Fruit fly (Drosophila melanogaster) whole organism, embryonic: Measurements from ENCODE around the gene Rh4.

Experiments
- Ada2b ChIP-seq: fragments of 200-800 bp; sonication (Bioruptor generic); IDR thresholded peaks from 2 replicates; pipeline ENCODE4 v1.3.6; 2022; ENCODE audit warnings: missing biosample characterization, missing genetic modification characterization
- CG10267 ChIP-seq: fragments of 200-800 bp; sonication (Bioruptor generic); optimal IDR thresholded peaks from 2 replicates; lab custom pipeline; 2018; ENCODE audit warnings: missing biosample characterization, mild to moderate bottlenecking, missing genetic modification characterization, moderate library complexity
- CG10366 ChIP-seq: fragments of 200-800 bp; sonication (Bioruptor generic); IDR thresholded peaks from 2 replicates; pipeline ENCODE4 v1.3.6; 2022; ENCODE audit warnings: missing biosample characterization, missing genetic modification characterization
- CG1233 ChIP-seq: fragments of 200-800 bp; sonication (Bioruptor generic); optimal IDR thresholded peaks from 4 replicates; lab custom pipeline; 2018; ENCODE audit warnings: missing biosample characterization, mild to moderate bottlenecking, missing genetic modification characterization
- CG14014 ChIP-seq: fragments of 200-800 bp; sonication (Bioruptor generic); IDR thresholded peaks from 2 replicates; pipeline ENCODE4 v1.3.6; 2022; ENCODE audit warnings: missing biosample characterization, missing genetic modification characterization
- CG14441 ChIP-seq: fragments of 200-800 bp; sonication (Bioruptor generic); IDR thresholded peaks from 2 replicates; pipeline ENCODE4 v1.3.6; 2022; ENCODE audit warnings: missing biosample characterization, missing genetic modification characterization
- CG14965 ChIP-seq: fragments of 200-800 bp; sonication (Bioruptor generic); optimal IDR thresholded peaks from 2 replicates; lab custom pipeline; 2016; ENCODE audit warnings: missing biosample characterization, missing genetic modification characterization, borderline replicate concordance
- CG15073 ChIP-seq: fragments of 200-800 bp; sonication (Bioruptor generic); optimal IDR thresholded peaks from 2 replicates; lab custom pipeline; 2016; ENCODE audit warnings: missing biosample characterization, missing genetic modification characterization
- CG1529 ChIP-seq: fragments of 200-800 bp; sonication (Bioruptor generic); optimal IDR thresholded peaks from 3 replicates; lab custom pipeline; 2018; ENCODE audit warnings: missing biosample characterization, missing genetic modification characterization
- CG18599 ChIP-seq: fragments of 200-800 bp; sonication (Bioruptor generic); optimal IDR thresholded peaks from 3 replicates; lab custom pipeline; 2017; ENCODE audit warnings: missing biosample characterization, missing genetic modification characterization, mild to moderate bottlenecking, moderate library complexity, missing genetic modification reagents
- CG2120 ChIP-seq: fragments of 200-800 bp; sonication (Bioruptor generic); optimal IDR thresholded peaks from 3 replicates; lab custom pipeline; 2016; ENCODE audit warnings: missing biosample characterization, missing genetic modification characterization
- CG32772 ChIP-seq: fragments of 200-800 bp; sonication (Bioruptor generic); IDR thresholded peaks from 2 replicates; pipeline ENCODE4 v1.3.6; 2022; ENCODE audit warnings: missing biosample characterization, missing genetic modification characterization
- CG34224 ChIP-seq: fragments of 200-800 bp; sonication (Bioruptor generic); IDR thresholded peaks from 3 replicates; pipeline ENCODE4 v1.3.6; 2022; ENCODE audit warnings: missing biosample characterization, missing genetic modification characterization; ENCODE audit not compliant: partially characterized antibody
- CG34376 ChIP-seq: fragments of 200-800 bp; sonication (Bioruptor generic); optimal IDR thresholded peaks from 2 replicates; lab custom pipeline; 2018; ENCODE audit warnings: missing biosample characterization, mild to moderate bottlenecking, missing genetic modification characterization
- CG3726 ChIP-seq: fragments of 200-800 bp; sonication (Bioruptor generic); IDR thresholded peaks from 3 replicates; pipeline ENCODE4, ENCODE4 v1.3.6; 2022; ENCODE audit warnings: missing biosample characterization, missing genetic modification characterization
- CG4404 ChIP-seq: fragments of 200-800 bp; sonication (Bioruptor generic); IDR thresholded peaks from 2 replicates; pipeline ENCODE4 v1.3.6; 2022; ENCODE audit warnings: missing biosample characterization, missing genetic modification characterization
- CG6175 ChIP-seq: fragments of 200-800 bp; sonication (Bioruptor generic); IDR thresholded peaks from 3 replicates; pipeline ENCODE4 v1.3.6; 2022; ENCODE audit warnings: missing biosample characterization, missing genetic modification characterization
- D19B ChIP-seq: fragments of 200-800 bp; sonication (Bioruptor generic); optimal IDR thresholded peaks from 2 replicates; lab custom pipeline; 2017; ENCODE audit warnings: missing biosample characterization, mild to moderate bottlenecking, missing genetic modification characterization
- Dll ChIP-seq: fragments of 200-800 bp; sonication (Bioruptor generic); IDR thresholded peaks from 4 replicates; pipeline ENCODE4 v1.3.6; 2022; ENCODE audit warnings: missing biosample characterization, missing genetic modification characterization; ENCODE audit not compliant: partially characterized antibody
- Eip74EF ChIP-seq, 2 experiments: fragments of 200-800 bp in 1 of 2; fragments of >200 bp in 1 of 2; sonication (Bioruptor generic) in 1 of 2; optimal IDR thresholded peaks; 2 replicates each; lab custom pipeline; 2017 to 2019; ENCODE audit warnings: missing biosample characterization in 2 of 2, missing genetic modification characterization in 2 of 2, mild to moderate bottlenecking in 1 of 2, moderate library complexity in 1 of 2
- Hey ChIP-seq: fragments of 200-800 bp; sonication (Bioruptor generic); optimal IDR thresholded peaks from 3 replicates; lab custom pipeline; 2018; ENCODE audit warnings: missing biosample characterization, mild to moderate bottlenecking, missing genetic modification characterization
- Hmr ChIP-seq: fragments of 200-800 bp; sonication (Bioruptor generic); optimal IDR thresholded peaks from 3 replicates; lab custom pipeline; 2017; ENCODE audit warnings: mild to moderate bottlenecking, missing biosample characterization, missing genetic modification reagents, missing genetic modification characterization
- Hr3 ChIP-seq: fragments of 200-800 bp; sonication (Bioruptor generic); optimal IDR thresholded peaks from 3 replicates; lab custom pipeline; 2016; ENCODE audit warnings: missing biosample characterization, missing genetic modification characterization
- Mes4 ChIP-seq: fragments of 200-800 bp; sonication (Bioruptor generic); optimal IDR thresholded peaks from 2 replicates; lab custom pipeline; 2016; ENCODE audit warnings: missing biosample characterization, missing genetic modification characterization
- Mrtf ChIP-seq: fragments of 200-800 bp; sonication (Bioruptor generic); IDR thresholded peaks from 3 replicates; pipeline ENCODE4 v1.3.6; 2022; ENCODE audit warnings: missing biosample characterization, missing genetic modification characterization
- Nf-YC ChIP-seq: fragments of 200-800 bp; optimal IDR thresholded peaks from 3 replicates; lab custom pipeline; 2019; ENCODE audit warnings: missing biosample characterization, mild to moderate bottlenecking, missing genetic modification characterization, moderate library complexity
- Optix ChIP-seq: fragments of 200-800 bp; sonication (Bioruptor generic); IDR thresholded peaks from 3 replicates; pipeline ENCODE4 v1.3.6; 2022; ENCODE audit warnings: missing biosample characterization, missing genetic modification characterization
- Spps ChIP-seq: fragments of 200-800 bp; sonication (Bioruptor generic); optimal IDR thresholded peaks from 2 replicates; lab custom pipeline; 2018; ENCODE audit warnings: missing biosample characterization, mild to moderate bottlenecking, missing genetic modification characterization
- Sry-δ ChIP-seq: fragments of 200-800 bp; sonication (Bioruptor generic); optimal IDR thresholded peaks from 2 replicates; lab custom pipeline; 2016; ENCODE audit warnings: missing biosample characterization, missing genetic modification characterization
- al ChIP-seq: fragments of 200-800 bp; sonication (Bioruptor generic); IDR thresholded peaks from 2 replicates; pipeline ENCODE4 v1.3.6; 2022; ENCODE audit warnings: missing biosample characterization, missing genetic modification characterization
- chn ChIP-seq: fragments of 200-800 bp; sonication (Bioruptor generic); optimal IDR thresholded peaks from 2 replicates; lab custom pipeline; 2016; ENCODE audit warnings: missing biosample characterization, missing genetic modification characterization
- ci ChIP-seq: fragments of 200-800 bp; sonication (Bioruptor generic); IDR thresholded peaks from 3 replicates; pipeline ENCODE4 v1.3.6; 2022; ENCODE audit warnings: missing biosample characterization, missing genetic modification characterization
- crc ChIP-seq: fragments of 200-800 bp; sonication (Bioruptor generic); optimal IDR thresholded peaks from 2 replicates; lab custom pipeline; 2016; ENCODE audit warnings: missing biosample characterization, missing genetic modification characterization
- dmrt11E ChIP-seq: fragments of 200-800 bp; sonication (Bioruptor generic); optimal IDR thresholded peaks from 3 replicates; lab custom pipeline; 2018; ENCODE audit warnings: missing biosample characterization, mild to moderate bottlenecking, missing genetic modification characterization, moderate library complexity
- en ChIP-seq: fragments of 200-800 bp; sonication (Bioruptor generic); optimal IDR thresholded peaks from 2 replicates; lab custom pipeline; 2016; ENCODE audit warnings: missing biosample characterization, missing genetic modification characterization
- fd96Cb ChIP-seq: fragments of 200-800 bp; sonication (Bioruptor generic); optimal IDR thresholded peaks from 2 replicates; lab custom pipeline; 2018; ENCODE audit warnings: missing biosample characterization, mild to moderate bottlenecking, missing genetic modification characterization, moderate library complexity
- jing ChIP-seq: fragments of 200-800 bp; sonication (Bioruptor generic); optimal IDR thresholded peaks from 2 replicates; lab custom pipeline; 2018; ENCODE audit warnings: missing biosample characterization, mild to moderate bottlenecking, missing genetic modification characterization
- lab ChIP-seq: fragments of 200-800 bp; sonication (Bioruptor generic); optimal IDR thresholded peaks from 3 replicates; lab custom pipeline; 2017; ENCODE audit warnings: missing biosample characterization, missing genetic modification characterization, mild to moderate bottlenecking, moderate library complexity, missing genetic modification reagents
- nerfin-2 ChIP-seq: fragments of 200-800 bp; sonication (Bioruptor generic); IDR thresholded peaks from 2 replicates; pipeline ENCODE4 v1.3.6; 2022; ENCODE audit warnings: missing biosample characterization, missing genetic modification characterization; ENCODE audit not compliant: partially characterized antibody
- phol ChIP-seq: fragments of 200-800 bp; sonication (Bioruptor generic); optimal IDR thresholded peaks from 3 replicates; lab custom pipeline; 2018; ENCODE audit warnings: missing biosample characterization, mild to moderate bottlenecking, missing genetic modification characterization, moderate library complexity
- prd ChIP-seq, 3 experiments: fragments of >200 bp in 2 of 3; fragments of 200-800 bp in 1 of 3; sonication (Bioruptor generic) in 1 of 3; optimal IDR thresholded peaks in 2 of 3; IDR thresholded peaks in 1 of 3; 2 replicates in 2 of 3; 3 replicates in 1 of 3; pipeline versions ENCODE4 v1.3.6 to Lab custom; 2017 to 2022; ENCODE audit warnings: missing biosample characterization in 1 of 3, missing genetic modification characterization in 1 of 3
- seq ChIP-seq: fragments of 200-800 bp; sonication (Bioruptor generic); IDR thresholded peaks from 2 replicates; pipeline ENCODE4 v1.3.6; 2022; ENCODE audit warnings: missing biosample characterization, missing genetic modification characterization
- shn ChIP-seq: fragments of 200-800 bp; sonication (Bioruptor generic); optimal IDR thresholded peaks from 3 replicates; lab custom pipeline; 2016; ENCODE audit warnings: missing biosample characterization, missing genetic modification characterization
- sisA ChIP-seq: fragments of 200-800 bp; sonication (Bioruptor generic); IDR thresholded peaks from 2 replicates; pipeline ENCODE4 v1.3.6; 2022; ENCODE audit warnings: missing biosample characterization, missing genetic modification characterization
- sug ChIP-seq: fragments of 200-800 bp; optimal IDR thresholded peaks from 2 replicates; lab custom pipeline; 2019; ENCODE audit warnings: missing biosample characterization, mild to moderate bottlenecking, missing genetic modification characterization, moderate library complexity
- tll ChIP-seq, 2 experiments: fragments of 200-800 bp in 1 of 2; fragments of >200 bp in 1 of 2; sonication (Bioruptor generic) in 1 of 2; optimal IDR thresholded peaks; 2 replicates each; lab custom pipeline; 2017 to 2019; ENCODE audit warnings: missing biosample characterization in 2 of 2, missing genetic modification characterization in 2 of 2, mild to moderate bottlenecking in 1 of 2, moderate library complexity in 1 of 2
- tup ChIP-seq: fragments of 200-800 bp; sonication (Bioruptor generic); optimal IDR thresholded peaks from 2 replicates; lab custom pipeline; 2016; ENCODE audit warnings: missing biosample characterization, mild to moderate bottlenecking, missing genetic modification characterization, moderate library complexity
- yki ChIP-seq: fragments of >200 bp; optimal IDR thresholded peaks from 3 replicates; lab custom pipeline; 2018

Gene Rh4

DNA sequence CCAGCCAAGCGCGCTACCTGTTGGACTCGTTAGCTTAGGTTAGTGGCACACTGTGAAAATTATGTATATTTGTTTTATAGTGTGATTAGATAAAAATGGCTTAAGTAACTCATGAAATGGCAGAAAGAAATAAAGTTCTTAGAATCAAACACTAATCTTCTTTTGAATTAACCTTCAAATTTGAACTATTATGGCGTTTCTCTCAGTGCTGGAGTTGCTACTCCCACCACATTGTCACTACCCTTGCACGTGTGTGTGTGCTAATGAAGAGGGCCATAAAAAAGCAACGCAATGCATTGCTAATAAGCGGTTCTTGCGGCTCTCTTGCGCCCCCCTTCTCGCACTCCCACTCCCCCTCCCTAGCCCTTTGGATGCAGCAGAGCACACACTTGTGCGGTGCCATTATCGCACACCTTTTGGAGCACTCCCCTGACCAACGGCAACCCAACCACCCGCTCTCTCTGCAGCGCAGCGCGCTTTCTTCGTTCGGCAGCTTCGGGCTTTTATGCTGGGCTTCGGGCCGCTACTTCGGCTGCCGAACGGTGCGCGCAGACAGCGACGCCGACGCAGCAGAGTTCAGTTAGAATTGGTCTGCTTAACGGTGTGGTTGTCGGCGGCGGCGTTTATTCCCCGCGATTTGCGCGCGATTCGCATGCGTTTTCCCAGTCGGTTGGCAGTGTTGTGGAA, 28.5 kb upstream of the Rh4 start (continued):
- TF ChIP-seq CG18599 (GFP tag; lab: Kevin White, UChicago), result peak; percentile 82
- peak; percentile 90 for TF ChIP-seq CG14441 (GFP tag; lab: Robert Waterston, UW)
- peak; percentile 88 for TF ChIP-seq Spps (tag; lab: Kevin White, UChicago)
- TF ChIP-seq nerfin-2 (GFP tag; lab: Robert Waterston, UW), result no peak
- peak; percentile 18; the same call in 1 of the 3 replicates for TF ChIP-seq CG34224 (GFP tag; lab: Robert Waterston, UW)
- TF ChIP-seq Optix, result peak; percentile 89
- peak; percentile 77 for TF ChIP-seq tup
- TF ChIP-seq yki (lab: Kevin White, UChicago), result no peak
- TF ChIP-seq prd (optimal IDR thresholded peaks at IDR 0.05; lab: Kevin White, UChicago), result no peak
- peak; percentile 93 for TF ChIP-seq prd (GFP tag; IDR thresholded peaks at IDR 0.05; lab: Robert Waterston, UW)
- peak; percentile 88 for TF ChIP-seq Ada2b (GFP tag; lab: Robert Waterston, UW)
- TF ChIP-seq Dll (GFP tag; lab: Robert Waterston, UW), result no peak; the same call in 3 of the 4 replicates
- TF ChIP-seq CG14965 (GFP tag; lab: Kevin White, UChicago), result peak; percentile 28
- peak; percentile 36 for TF ChIP-seq Nf-YC (tag; lab: Kevin White, UChicago)
- TF ChIP-seq Mrtf (GFP tag; lab: Robert Waterston, UW), result peak; percentile 83
- peak; percentile 87 for TF ChIP-seq dmrt11E (tag; lab: Kevin White, UChicago)
- peak; percentile 95 for TF ChIP-seq sisA (GFP tag; lab: Robert Waterston, UW)
- TF ChIP-seq Hr3 (GFP tag; lab: Kevin White, UChicago), result peak; percentile 88
- peak; percentile 84 for TF ChIP-seq en (GFP tag; lab: Kevin White, UChicago)
- peak; percentile 79 for TF ChIP-seq crc (GFP tag; lab: Kevin White, UChicago)
- peak; percentile 80 for TF ChIP-seq shn (GFP tag; lab: Kevin White, UChicago)
- TF ChIP-seq CG14014 (GFP tag; lab: Robert Waterston, UW), result peak; percentile 85
- peak; percentile 89 for TF ChIP-seq jing
- peak; percentile 61 for TF ChIP-seq CG2120 (GFP tag; lab: Kevin White, UChicago)
- TF ChIP-seq CG15073 (GFP tag; lab: Kevin White, UChicago), result peak; percentile 71
- TF ChIP-seq Mes4 (GFP tag; lab: Kevin White, UChicago), result peak; percentile 89
- TF ChIP-seq CG10267 (tag; lab: Kevin White, UChicago), result peak; percentile 85
- TF ChIP-seq sug (tag; lab: Kevin White, UChicago), result peak; percentile 48
- TF ChIP-seq CG3726 (GFP tag; lab: Robert Waterston, UW), result peak; percentile 86
- TF ChIP-seq fd96Cb (tag; lab: Kevin White, UChicago), result peak; percentile 93
- TF ChIP-seq seq (GFP tag; lab: Robert Waterston, UW), result peak; percentile 87
- TF ChIP-seq Hey, result peak; percentile 54
- TF ChIP-seq CG1529 (GFP tag; lab: Kevin White, UChicago), result peak; percentile 89
- TF ChIP-seq tll (GFP tag; optimal IDR thresholded peaks at IDR 0.05; lab: Kevin White, UChicago), result no peak
- peak; percentile 42 for TF ChIP-seq D19B (GFP tag; lab: Kevin White, UChicago)
- peak; percentile 94 for TF ChIP-seq CG32772 (GFP tag; lab: Robert Waterston, UW)
- TF ChIP-seq chn (GFP tag; lab: Kevin White, UChicago), result peak; percentile 82
- peak in 1 of 2 experiments; percentile 86 for TF ChIP-seq Eip74EF (GFP tag; optimal IDR thresholded peaks at IDR 0.05; lab: Kevin White, UChicago)
- TF ChIP-seq lab, result peak; percentile 87
- peak; percentile 58 for TF ChIP-seq Sry-δ
- TF ChIP-seq CG10366, result peak; percentile 95
- TF ChIP-seq al (GFP tag; lab: Robert Waterston, UW), result peak; percentile 38; the same call in 1 of the 2 replicates
- peak; percentile 36 for TF ChIP-seq CG34376
- TF ChIP-seq Hmr (GFP tag; lab: Kevin White, UChicago), result peak; percentile 66
- peak; percentile 63; the same call in 2 of the 3 replicates for TF ChIP-seq CG6175
- TF ChIP-seq phol (tag; lab: Kevin White, UChicago), result peak; percentile 93
- TF ChIP-seq ci (GFP tag; lab: Robert Waterston, UW), result peak; percentile 98
- peak; percentile 70 for TF ChIP-seq CG4404 (GFP tag; lab: Robert Waterston, UW)
- peak; percentile 83 for TF ChIP-seq CG1233 (GFP tag; lab: Kevin White, UChicago)
